Fruit fly (Drosophila melanogaster) whole organism, wandering third instar larva: Measurements from ENCODE around the gene CG13272.

Source experiments
- CG9705 ChIP-seq: fragments of 200-800 bp; sonication (Bioruptor generic); optimal IDR thresholded peaks from 2 replicates; lab custom pipeline; 2018; ENCODE audit warnings: missing biosample characterization, mild to moderate bottlenecking, missing genetic modification characterization
- Dfd ChIP-seq: fragments of >200 bp; optimal IDR thresholded peaks from 2 replicates; lab custom pipeline; 2017; ENCODE audit warnings: missing biosample characterization, missing genetic modification characterization
- OdsH ChIP-seq: fragments of 200-800 bp; sonication (Bioruptor generic); optimal IDR thresholded peaks from 2 replicates; lab custom pipeline; 2016; ENCODE audit warnings: missing biosample characterization, mild to moderate bottlenecking, missing genetic modification characterization
- br ChIP-seq: fragments of 200-800 bp; sonication (Bioruptor generic); optimal IDR thresholded peaks from 2 replicates; lab custom pipeline; 2016; ENCODE audit warnings: missing biosample characterization, missing genetic modification characterization
- dmrt93B ChIP-seq: fragments of 200-800 bp; sonication (Bioruptor generic); optimal IDR thresholded peaks from 2 replicates; lab custom pipeline; 2018; ENCODE audit warnings: missing biosample characterization, mild to moderate bottlenecking, missing genetic modification characterization
- h ChIP-seq: fragments of 200-800 bp; sonication (Bioruptor generic); optimal IDR thresholded peaks from 3 replicates; lab custom pipeline; 2016; ENCODE audit warnings: missing biosample characterization, mild to moderate bottlenecking, missing genetic modification characterization
- lola ChIP-seq: fragments of >200 bp; optimal IDR thresholded peaks from 2 replicates; lab custom pipeline; 2017; ENCODE audit warnings: missing biosample characterization, missing genetic modification characterization
- pan ChIP-seq: fragments of >200 bp; optimal IDR thresholded peaks from 2 replicates; lab custom pipeline; 2017
- psq ChIP-seq: fragments of 200-800 bp; sonication (Bioruptor generic); optimal IDR thresholded peaks from 3 replicates; lab custom pipeline; 2017; ENCODE audit warnings: missing biosample characterization, mild to moderate bottlenecking, missing genetic modification characterization, moderate library complexity
- rgr ChIP-seq: fragments of 200-800 bp; sonication (Bioruptor generic); optimal IDR thresholded peaks from 3 replicates; lab custom pipeline; 2016; ENCODE audit warnings: missing biosample characterization, mild to moderate bottlenecking, missing genetic modification characterization
- sage ChIP-seq: fragments of 200-800 bp; sonication (Bioruptor generic); optimal IDR thresholded peaks from 2 replicates; lab custom pipeline; 2016; ENCODE audit warnings: missing biosample characterization, mild to moderate bottlenecking, missing genetic modification characterization

DNA sequence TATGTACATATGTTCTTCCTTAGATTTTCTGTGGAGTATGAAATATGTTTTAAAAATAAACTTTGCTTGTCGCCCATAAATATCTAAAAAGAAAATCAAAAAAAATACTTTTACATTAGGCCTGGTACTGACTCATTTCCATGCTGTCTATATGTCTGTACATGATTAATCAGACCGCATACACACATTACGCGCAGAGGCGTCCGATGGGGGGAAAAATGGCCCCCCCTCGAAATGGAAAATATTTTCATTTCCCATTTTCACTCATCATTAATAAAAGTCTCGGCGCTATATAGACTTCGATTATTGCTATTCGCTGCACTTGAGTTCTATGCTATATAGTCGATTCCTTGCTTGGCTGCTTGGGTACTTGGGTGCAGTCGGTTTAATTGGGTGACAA, 42.8 kb upstream of the CG13272 start:
- no peak for TF ChIP-seq Dfd (GFP tag; lab: Kevin White, UChicago)
- TF ChIP-seq rgr (GFP tag; lab: Kevin White, UChicago), result no peak
- TF ChIP-seq pan, result no peak
- TF ChIP-seq CG9705 (GFP tag; lab: Kevin White, UChicago), result no peak
- no peak for TF ChIP-seq dmrt93B (GFP tag; lab: Kevin White, UChicago)
- TF ChIP-seq lola (GFP tag; lab: Kevin White, UChicago), result no peak
- TF ChIP-seq OdsH, result no peak
- TF ChIP-seq h (GFP tag; lab: Kevin White, UChicago), result no peak
- TF ChIP-seq psq (GFP tag; lab: Kevin White, UChicago), result no peak
- no peak for TF ChIP-seq sage (GFP tag; lab: Kevin White, UChicago)
- no peak for TF ChIP-seq br
